Fruit fly (Drosophila melanogaster): ENCODE results near the gene CG9593.

CG9593 gene

dm6 chr3R:15792427-15792826 lies 9.6 kb upstream of the CG9593 start, which contains the start of gene Acyp2 (continued):
- no peak for TF ChIP-seq chm (GFP tag; IDR thresholded peaks at IDR 0.05)
- no peak for TF ChIP-seq CG7357 (GFP tag; IDR thresholded peaks at IDR 0.05)
- TF ChIP-seq fd3F (GFP tag; optimal IDR thresholded peaks at IDR 0.05): no peak
- peak; percentile 41 for TF ChIP-seq CG12391 (tag; optimal IDR thresholded peaks at IDR 0.05)
- no peak for TF ChIP-seq disco-r (GFP tag; optimal IDR thresholded peaks at IDR 0.05)
- no peak for TF ChIP-seq gsb-n (tag; optimal IDR thresholded peaks at IDR 0.05)
- TF ChIP-seq CG17186 (GFP tag; optimal IDR thresholded peaks at IDR 0.05): peak; percentile 44
- TF ChIP-seq CG7372 (GFP tag; IDR thresholded peaks at IDR 0.05): no peak
- no peak for TF ChIP-seq CG4707 (GFP tag; optimal IDR thresholded peaks at IDR 0.05)
- no peak for TF ChIP-seq CG3065 (GFP tag; optimal IDR thresholded peaks at IDR 0.05)
- TF ChIP-seq Jarid2 (GFP tag; optimal IDR thresholded peaks at IDR 0.05): no peak
- no peak for TF ChIP-seq CG16779 (GFP tag; IDR thresholded peaks at IDR 0.05)
- no peak for TF ChIP-seq CG10209 (GFP tag; optimal IDR thresholded peaks at IDR 0.05)
- peak; percentile 79 for TF ChIP-seq stwl (tag; optimal IDR thresholded peaks at IDR 0.05)
- no peak for TF ChIP-seq ara (GFP tag; IDR thresholded peaks at IDR 0.05)
- TF ChIP-seq cwo (GFP tag; optimal IDR thresholded peaks at IDR 0.05): no peak
- TF ChIP-seq CG12071 (GFP tag; optimal IDR thresholded peaks at IDR 0.05): no peak
- TF ChIP-seq tap (tag; optimal IDR thresholded peaks at IDR 0.05): no peak
- TF ChIP-seq CG31441 (GFP tag; IDR thresholded peaks at IDR 0.05): no peak
- TF ChIP-seq CG1832 (GFP tag; optimal IDR thresholded peaks at IDR 0.05): no peak
- peak in 1 of 2 experiments; percentile 8 for TF ChIP-seq Hr51 (GFP tag; optimal IDR thresholded peaks at IDR 0.05)
- TF ChIP-seq Atf-2 (GFP tag; optimal IDR thresholded peaks at IDR 0.05): no peak
- no peak for TF ChIP-seq oc (tag; optimal IDR thresholded peaks at IDR 0.05)
- no peak; the same call in 1 of the 3 replicates for TF ChIP-seq CG11560 (tag; IDR thresholded peaks at IDR 0.05)
- no peak for TF ChIP-seq Dip2 (GFP tag; IDR thresholded peaks at IDR 0.05)
- TF ChIP-seq CG11247 (GFP tag; IDR thresholded peaks at IDR 0.05): no peak
- no peak for TF ChIP-seq Kr (GFP tag; optimal IDR thresholded peaks at IDR 0.05)
- no peak for TF ChIP-seq GATAe (GFP tag; conservative IDR thresholded peaks at IDR 0.05)
- TF ChIP-seq gro (GFP tag; optimal IDR thresholded peaks at IDR 0.05): no peak
- TF ChIP-seq caup (GFP tag; optimal IDR thresholded peaks at IDR 0.05; ENCODE audit: severe bottlenecking): peak; percentile 36
- no peak for TF ChIP-seq psq (GFP tag; optimal IDR thresholded peaks at IDR 0.05)
- TF ChIP-seq CG7928 (GFP tag; optimal IDR thresholded peaks at IDR 0.05): peak; percentile 98
- TF ChIP-seq CHES-1-like (GFP tag; optimal IDR thresholded peaks at IDR 0.05): peak; percentile 0
- TF ChIP-seq CG10654 (GFP tag; optimal IDR thresholded peaks at IDR 0.05): no peak
- no peak for TF ChIP-seq CG7963 (GFP tag; IDR thresholded peaks at IDR 0.05; ENCODE audit: partially characterized antibody)
- TF ChIP-seq Mrtf (GFP tag; IDR thresholded peaks at IDR 0.05): no peak
- TF ChIP-seq twi (tag; optimal IDR thresholded peaks at IDR 0.05): no peak
- peak; percentile 74 for TF ChIP-seq Rfx (GFP tag; IDR thresholded peaks at IDR 0.05)
- no peak for TF ChIP-seq Sry-β (GFP tag; optimal IDR thresholded peaks at IDR 0.05)
- peak; percentile 19 for TF ChIP-seq crc (GFP tag; optimal IDR thresholded peaks at IDR 0.05)
- no peak for TF ChIP-seq CG14050 (GFP tag; IDR thresholded peaks at IDR 0.05)
- no peak for TF ChIP-seq nom (GFP tag; optimal IDR thresholded peaks at IDR 0.05)
- TF ChIP-seq CG15269 (tag; optimal IDR thresholded peaks at IDR 0.05): no peak
- no peak for TF ChIP-seq Stat92E (GFP tag; optimal IDR thresholded peaks at IDR 0.05)
- no peak for TF ChIP-seq sens-2 (GFP tag; IDR thresholded peaks at IDR 0.05)
- no peak for TF ChIP-seq CG4360 (GFP tag; IDR thresholded peaks at IDR 0.05)
- TF ChIP-seq sima (GFP tag; optimal IDR thresholded peaks at IDR 0.05): no peak
- TF ChIP-seq fru (optimal IDR thresholded peaks at IDR 0.05): no peak
- no peak for TF ChIP-seq cad (GFP tag; optimal IDR thresholded peaks at IDR 0.05)
- TF ChIP-seq esg (GFP tag; conservative IDR thresholded peaks at IDR 0.05): no peak
- no peak for TF ChIP-seq CG4282 (GFP tag; optimal IDR thresholded peaks at IDR 0.05)
- TF ChIP-seq CG6654 (GFP tag; optimal IDR thresholded peaks at IDR 0.05): no peak
